Fruit fly (Drosophila melanogaster) S2 (cell line): ENCODE results near the gene Mettl3.

Source experiments
- CG8478 ChIP-seq: fragments of >200 bp; optimal IDR thresholded peaks from 2 replicates; lab custom pipeline; 2018
- CTCF ChIP-seq, 2 experiments: fragments of >200 bp; optimal IDR thresholded peaks; 2 replicates each; lab custom pipeline; 2018

Gene Mettl3

dm6 chr3R:24073703-24074102 is 41.7 kb downstream of the Mettl3 start:
- TF ChIP-seq CG8478 (lab: Kevin White, UChicago) (no peak), CTCF (optimal IDR thresholded peaks at IDR 0.05; lab: Kevin White, UChicago) (no peak)

DNA sequence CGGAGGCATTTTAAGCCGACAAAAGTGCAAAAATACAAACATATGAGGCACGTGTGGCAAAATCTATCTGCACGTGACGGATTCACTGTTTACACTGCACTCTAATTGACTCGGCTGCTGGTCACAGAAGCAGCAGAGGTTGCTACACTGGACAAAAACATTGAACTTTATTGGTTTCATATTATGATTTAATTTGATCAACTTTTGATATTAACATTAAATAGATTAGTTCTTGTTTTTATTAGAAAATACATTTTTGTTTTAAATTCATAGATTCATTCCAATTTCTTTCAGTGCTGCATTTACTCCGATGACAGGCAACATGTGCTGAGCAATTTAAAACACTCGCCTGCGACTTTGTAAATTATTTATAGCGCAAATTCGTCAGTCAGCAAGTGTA is 47.2 kb downstream of the Mettl3 start:
- TF ChIP-seq CG8478 (lab: Kevin White, UChicago): no peak
- no peak for TF ChIP-seq CTCF (optimal IDR thresholded peaks at IDR 0.05; lab: Kevin White, UChicago)

DNA sequence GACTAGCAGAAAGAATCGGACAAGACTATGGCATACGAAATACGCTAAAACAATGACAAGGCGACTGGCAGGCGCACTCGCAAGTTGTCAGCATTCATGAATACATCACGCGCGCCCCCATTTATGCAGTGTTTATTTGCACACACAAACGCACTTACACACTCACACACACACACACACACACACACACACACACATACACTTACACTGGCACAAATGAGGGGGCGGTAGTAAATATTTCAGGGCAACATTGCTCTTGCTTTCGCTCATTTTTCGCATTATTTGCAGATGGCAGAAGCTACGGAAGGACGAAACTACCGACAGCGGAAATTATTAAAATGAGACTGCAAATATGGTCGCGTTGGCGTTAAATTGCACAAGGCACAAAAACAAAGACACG is 47.7 kb downstream of the Mettl3 start:
- TF ChIP-seq CTCF (optimal IDR thresholded peaks at IDR 0.05; lab: Kevin White, UChicago) (no peak), CG8478 (lab: Kevin White, UChicago) (no peak)
